Worm (Caenorhabditis elegans) whole organism, L4 larva: ENCODE results near the gene end-1.

Source experiments
- Y75B8A.6 ChIP-seq: fragments of 200-800 bp; sonication (Bioruptor generic); IDR thresholded peaks from 2 replicates; pipeline ENCODE4 v1.3.6; 2022; ENCODE audit warnings: missing genetic modification reagents, missing genetic modification characterization, missing compliant biosample characterization
- jun-1 ChIP-seq: fragments of 150-350 bp; optimal IDR thresholded peaks from 2 replicates; lab custom pipeline; 2014; ENCODE audit warnings: missing biosample characterization, missing genetic modification reagents, missing genetic modification characterization
- lin-38 ChIP-seq: fragments of 200-800 bp; sonication (Bioruptor generic); IDR thresholded peaks from 2 replicates; pipeline ENCODE4 v1.3.6; 2022; ENCODE audit warnings: missing genetic modification reagents, missing genetic modification characterization, missing compliant biosample characterization
- nhr-10 ChIP-seq: fragments of 150-350 bp; optimal IDR thresholded peaks from 2 replicates; lab custom pipeline; 2014; ENCODE audit warnings: missing biosample characterization, missing genetic modification characterization
- nhr-11 ChIP-seq: fragments of 150-350 bp; optimal IDR thresholded peaks from 2 replicates; lab custom pipeline; 2014; ENCODE audit warnings: missing biosample characterization, missing genetic modification characterization
- snpc-1.2 ChIP-seq: fragments of 200-800 bp; sonication (Bioruptor generic); IDR thresholded peaks from 2 replicates; pipeline ENCODE4 v1.3.6; 2022; ENCODE audit warnings: missing genetic modification reagents, missing genetic modification characterization, missing compliant biosample characterization
- unc-39 ChIP-seq: sonication (generic microtip); optimal IDR thresholded peaks from 2 replicates; lab custom pipeline; 2017; ENCODE audit warnings: missing biosample characterization, missing genetic modification characterization
- zip-11 ChIP-seq: fragments of 200-800 bp; sonication (Bioruptor generic); IDR thresholded peaks from 2 replicates; pipeline ENCODE4 v1.3.6; 2022; ENCODE audit warnings: missing genetic modification characterization, missing compliant biosample characterization
- ztf-7 ChIP-seq: fragments of 150-350 bp; optimal IDR thresholded peaks from 2 replicates; lab custom pipeline; 2014; ENCODE audit warnings: missing biosample characterization, missing genetic modification characterization

DNA sequence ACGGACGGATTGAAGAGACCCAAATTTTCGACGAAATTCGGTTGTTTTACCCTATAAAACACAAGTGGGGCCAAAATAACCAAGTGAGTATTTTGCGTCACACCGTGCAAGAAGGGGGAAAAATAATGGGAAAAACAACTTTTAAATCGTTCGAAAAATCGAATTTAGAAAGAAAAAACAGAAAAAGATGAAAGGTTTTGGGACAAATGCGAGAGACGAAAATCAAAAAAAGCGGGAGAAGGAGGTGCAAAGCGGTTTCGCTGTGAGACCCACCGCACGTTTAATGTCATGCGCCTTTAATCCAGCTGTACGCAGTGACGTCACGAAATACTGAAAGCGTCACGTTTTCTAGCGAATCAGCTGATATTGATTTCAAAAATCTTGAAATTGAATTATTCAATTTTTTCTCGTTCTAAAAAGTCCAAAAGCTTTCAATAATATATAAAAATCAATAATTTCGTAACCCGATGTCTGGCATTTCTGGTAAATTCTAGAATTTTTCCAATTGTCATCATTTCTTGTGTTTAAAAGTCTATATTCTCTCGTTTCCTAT lies 27.1 kb downstream of the end-1 start, which contains the start of the genes ddx-17 and aip-1:
- TF ChIP-seq Y75B8A.6 (no peak), nhr-11 (peak; percentile 71), snpc-1.2 (GFP tag; lab: Robert Waterston, UW) (no peak), lin-38 (GFP tag; lab: Robert Waterston, UW) (peak; percentile 73), nhr-10 (no peak), unc-39 (tag; lab: Kevin White, UChicago) (no peak), jun-1 (no peak), zip-11 (GFP tag; lab: Robert Waterston, UW) (no peak), ztf-7 (peak; percentile 12)
